Fruit fly (Drosophila melanogaster): ENCODE results near the gene Pkcdelta.

The Pkcdelta gene

DNA sequence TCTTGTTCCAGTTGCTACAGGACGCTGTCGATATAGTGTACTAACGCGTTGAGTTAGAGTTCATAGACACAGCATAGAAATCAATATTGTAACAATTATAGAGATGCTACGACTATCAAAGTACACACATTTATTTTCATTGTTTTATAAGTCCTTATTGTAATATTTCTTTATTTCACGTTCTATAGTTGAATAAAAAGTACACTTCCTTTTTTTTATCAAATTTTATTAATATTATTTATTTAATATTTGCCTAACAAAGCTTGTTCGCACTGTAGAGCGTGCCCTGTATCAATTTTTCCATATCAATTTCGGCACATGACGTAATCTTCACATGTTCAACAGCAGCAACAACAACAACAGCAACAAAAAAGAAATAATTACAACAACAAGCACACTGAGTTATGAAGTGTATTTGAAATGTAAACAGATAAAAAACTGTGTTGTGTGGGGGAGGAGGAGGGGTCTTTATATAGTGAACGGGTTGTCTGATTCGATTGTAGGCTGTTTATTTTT lies 42.0 kb downstream of the Pkcdelta start (continued):
- TF ChIP-seq bcd (GFP tag; optimal IDR thresholded peaks at IDR 0.05) (peak; percentile 76), HLH4C (GFP tag; IDR thresholded peaks at IDR 0.05; ENCODE audit: partially characterized antibody) (no peak), knrl (GFP tag; IDR thresholded peaks at IDR 0.05; ENCODE audit: partially characterized antibody) (no peak), CG12299 (tag; optimal IDR thresholded peaks at IDR 0.05) (peak; percentile 73), Awh (GFP tag; IDR thresholded peaks at IDR 0.05) (peak; percentile 68), Dll (GFP tag; IDR thresholded peaks at IDR 0.05; ENCODE audit: partially characterized antibody) (no peak), Neu2 (GFP tag; optimal IDR thresholded peaks at IDR 0.05; ENCODE audit: borderline replicate concordance) (no peak), bowl (GFP tag; IDR thresholded peaks at IDR 0.05) (no peak), vfl (GFP tag; optimal IDR thresholded peaks at IDR 0.05) (no peak), Ssrp (tag; optimal IDR thresholded peaks at IDR 0.05) (peak; percentile 80), CG7839 (tag; optimal IDR thresholded peaks at IDR 0.05) (peak; percentile 88), CG8281 (tag; optimal IDR thresholded peaks at IDR 0.05) (peak; percentile 81), CG6272 (GFP tag; IDR thresholded peaks at IDR 0.05) (peak; percentile 62), Aef1 (GFP tag; IDR thresholded peaks at IDR 0.05) (peak; percentile 72), CG7372 (GFP tag; IDR thresholded peaks at IDR 0.05) (peak; percentile 80), ase (GFP tag; IDR thresholded peaks at IDR 0.05) (0 out of 3 replicates have a peak, but pooled peaks have one; percentile 28), psq (GFP tag; optimal IDR thresholded peaks at IDR 0.05) (peak; percentile 20), ham (GFP tag; IDR thresholded peaks at IDR 0.05) (no peak), esg (GFP tag; conservative IDR thresholded peaks at IDR 0.05) (peak; percentile 78), seq (GFP tag; IDR thresholded peaks at IDR 0.05) (peak; percentile 65), scrt (GFP tag; optimal IDR thresholded peaks at IDR 0.05) (peak; percentile 75), crol (GFP tag; IDR thresholded peaks at IDR 0.05) (0 out of 2 replicates have a peak, but pooled peaks have one; percentile 57), CG34422 (GFP tag; IDR thresholded peaks at IDR 0.05) (peak; percentile 41; the same call in 2 of the 3 replicates), Doc2 (GFP tag; IDR thresholded peaks at IDR 0.05) (0 out of 2 replicates have a peak, but pooled peaks have one; percentile 7), grn (GFP tag; optimal IDR thresholded peaks at IDR 0.05) (no peak), prd (optimal IDR thresholded peaks at IDR 0.05) (no peak), prd (GFP tag; IDR thresholded peaks at IDR 0.05) (peak; percentile 78), Taf1 (GFP tag; IDR thresholded peaks at IDR 0.05) (peak; percentile 79), HHEX (GFP tag; optimal IDR thresholded peaks at IDR 0.05) (peak; percentile 70), NfI (GFP tag; optimal IDR thresholded peaks at IDR 0.05) (peak; percentile 78), gem (tag; optimal IDR thresholded peaks at IDR 0.05) (peak; percentile 92), CG10366 (GFP tag; IDR thresholded peaks at IDR 0.05) (peak; percentile 64), Dp (GFP tag; optimal IDR thresholded peaks at IDR 0.05) (no peak), zfh1 (GFP tag; IDR thresholded peaks at IDR 0.05) (0 out of 3 replicates have a peak, but pooled peaks have one; percentile 39), lbe (GFP tag; optimal IDR thresholded peaks at IDR 0.05) (peak; percentile 19), Deaf1 (tag; optimal IDR thresholded peaks at IDR 0.05) (peak; percentile 70), CG31365 (tag; optimal IDR thresholded peaks at IDR 0.05) (no peak), pho (GFP tag; optimal IDR thresholded peaks at IDR 0.05) (no peak), CG32772 (GFP tag; IDR thresholded peaks at IDR 0.05) (peak; percentile 63), otp (GFP tag; IDR thresholded peaks at IDR 0.05) (0 out of 3 replicates have a peak, but pooled peaks have one; percentile 15), Usf (GFP tag; optimal IDR thresholded peaks at IDR 0.05) (peak; percentile 68), crp (GFP tag; optimal IDR thresholded peaks at IDR 0.05) (no peak), CG3163 (GFP tag; optimal IDR thresholded peaks at IDR 0.05) (no peak), CG13775 (GFP tag; optimal IDR thresholded peaks at IDR 0.05) (peak; percentile 70), luna (GFP tag; optimal IDR thresholded peaks at IDR 0.05) (no peak), jing (GFP tag; optimal IDR thresholded peaks at IDR 0.05) (peak; percentile 19), CG14441 (GFP tag; IDR thresholded peaks at IDR 0.05) (peak; percentile 76), lov (optimal IDR thresholded peaks at IDR 0.05) (no peak), lov (GFP tag; IDR thresholded peaks at IDR 0.05) (no peak), eve (GFP tag; optimal IDR thresholded peaks at IDR 0.05) (no peak), Hand (GFP tag; optimal IDR thresholded peaks at IDR 0.05) (peak; percentile 72)
